Worm (Caenorhabditis elegans): ENCODE data around the gene F48F7.3.
A peak's percentile ranks its signal among the peaks of the same experiment; 100 is the strongest.

Gene F48F7.3

DNA sequence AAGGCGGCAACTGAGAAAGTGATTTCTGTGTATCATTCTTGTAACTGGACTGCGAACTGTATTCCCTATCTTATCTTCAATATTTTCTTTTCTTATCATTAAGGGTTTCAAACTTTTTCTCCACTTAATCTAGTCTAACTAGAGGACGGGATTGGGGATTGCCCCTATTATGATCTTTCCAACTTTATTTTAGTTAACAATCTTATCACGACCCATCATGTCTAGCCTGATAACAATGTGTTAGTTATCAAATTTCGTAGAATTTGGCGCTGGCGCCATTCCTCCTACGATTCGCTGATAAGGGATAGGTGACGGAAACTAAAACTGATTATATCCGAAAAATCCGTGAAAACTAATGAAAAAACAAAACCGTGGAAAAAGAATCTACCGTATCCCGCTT is 26.0 kb upstream of the F48F7.3 start:
- TF ChIP-seq elt-3 (tag; optimal IDR thresholded peaks at IDR 0.05) (peak; percentile 69 to 99 (median 78)), pqm-1 (tag; optimal IDR thresholded peaks at IDR 0.05) (peak; percentile 94), ceh-28 (tag; optimal IDR thresholded peaks at IDR 0.05) (no peak), R02D3.7 (tag; optimal IDR thresholded peaks at IDR 0.05) (peak; percentile 66), nhr-25 (tag; optimal IDR thresholded peaks at IDR 0.05) (no peak), nhr-237 (tag; optimal IDR thresholded peaks at IDR 0.05) (no peak), ztf-4 (tag; optimal IDR thresholded peaks at IDR 0.05) (no peak), fos-1 (tag; optimal IDR thresholded peaks at IDR 0.05) (no peak), elt-2 (tag; optimal IDR thresholded peaks at IDR 0.05) (peak; percentile 85), aly-2 (tag; optimal IDR thresholded peaks at IDR 0.05) (no peak), nhr-67 (tag; optimal IDR thresholded peaks at IDR 0.05) (no peak), nhr-11 (tag; optimal IDR thresholded peaks at IDR 0.05) (no peak), lin-15B (tag; optimal IDR thresholded peaks at IDR 0.05) (no peak), zag-1 (tag; optimal IDR thresholded peaks at IDR 0.05) (no peak), nhr-28 (tag; optimal IDR thresholded peaks at IDR 0.05) (no peak)

DNA sequence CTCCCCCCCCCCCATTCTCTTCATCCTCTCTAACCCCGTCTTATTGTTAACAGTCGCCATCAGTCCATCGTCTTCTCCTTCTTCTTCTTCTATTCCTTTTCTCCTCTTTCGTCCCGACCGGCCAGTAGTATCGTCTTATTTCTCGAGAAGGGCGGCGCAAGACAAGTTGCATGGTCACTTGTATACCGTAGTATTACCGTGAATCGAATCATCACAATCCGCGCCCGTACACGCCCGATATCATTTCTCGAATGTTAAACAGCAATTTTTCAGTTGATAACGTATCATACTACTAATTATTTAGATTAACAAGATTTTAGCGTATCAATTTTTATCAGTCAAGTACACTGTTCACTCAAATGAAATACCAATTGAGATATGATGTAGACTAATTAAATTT is 25.4 kb upstream of the F48F7.3 start:
- no peak for TF ChIP-seq nhr-11 (tag; optimal IDR thresholded peaks at IDR 0.05)
- no peak for TF ChIP-seq jun-1 (tag; optimal IDR thresholded peaks at IDR 0.05)
- TF ChIP-seq fkh-10 (GFP tag; optimal IDR thresholded peaks at IDR 0.05), result no peak
- TF ChIP-seq nhr-12 (tag; optimal IDR thresholded peaks at IDR 0.05), result no peak
- TF ChIP-seq nhr-43 (tag; optimal IDR thresholded peaks at IDR 0.05; ENCODE audit: poor library complexity, severe bottlenecking), result no peak
- peak; percentile 83 to 98 (median 92) for TF ChIP-seq elt-3 (tag; optimal IDR thresholded peaks at IDR 0.05)
- no peak for TF ChIP-seq ztf-11 (tag; optimal IDR thresholded peaks at IDR 0.05)
- TF ChIP-seq nhr-76 (tag; optimal IDR thresholded peaks at IDR 0.05), result no peak
- TF ChIP-seq nfya-1 (tag; optimal IDR thresholded peaks at IDR 0.05; ENCODE audit: insufficient read depth), result peak; percentile 40
- no peak for TF ChIP-seq elt-2 (tag; optimal IDR thresholded peaks at IDR 0.05)
- peak; percentile 25 for TF ChIP-seq nhr-25 (tag; optimal IDR thresholded peaks at IDR 0.05)
- TF ChIP-seq lin-15B (tag; optimal IDR thresholded peaks at IDR 0.05), result no peak
- TF ChIP-seq egl-27 (tag; optimal IDR thresholded peaks at IDR 0.05), result no peak
- no peak for TF ChIP-seq ZK546.5 (tag; optimal IDR thresholded peaks at IDR 0.05)
- TF ChIP-seq nhr-23 (tag; optimal IDR thresholded peaks at IDR 0.05), result peak; percentile 39
- no peak for TF ChIP-seq mdl-1 (tag; optimal IDR thresholded peaks at IDR 0.05)
- TF ChIP-seq mml-1 (tag; optimal IDR thresholded peaks at IDR 0.05), result no peak

DNA sequence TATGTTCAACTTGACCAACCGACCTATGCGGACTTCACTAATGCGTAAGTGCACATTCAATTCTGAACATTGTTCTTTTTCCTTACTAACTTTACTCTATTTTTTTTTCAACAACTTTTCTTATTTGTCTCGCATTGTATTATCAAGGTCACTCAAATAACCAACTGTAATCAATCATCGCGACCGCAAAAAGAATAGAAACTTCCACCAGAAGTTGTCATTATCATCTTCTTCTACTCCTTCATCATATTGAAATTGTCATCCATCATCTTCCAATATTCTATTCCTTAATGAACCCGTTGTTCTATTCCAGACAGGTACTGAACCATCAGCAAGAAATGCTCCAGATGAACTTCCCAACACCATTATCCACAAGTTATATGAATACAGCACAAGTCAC is 23.9 kb upstream of the F48F7.3 start:
- TF ChIP-seq nhr-43 (tag; optimal IDR thresholded peaks at IDR 0.05; ENCODE audit: poor library complexity, severe bottlenecking) (peak; percentile 53), unc-62 (GFP tag; optimal IDR thresholded peaks at IDR 0.05) (no peak), tbx-2 (tag; optimal IDR thresholded peaks at IDR 0.05) (no peak), skn-1 (tag; optimal IDR thresholded peaks at IDR 0.05) (no peak), hmg-11 (tag; optimal IDR thresholded peaks at IDR 0.05) (no peak), lin-39 (tag; optimal IDR thresholded peaks at IDR 0.05) (no peak), nhr-23 (tag; optimal IDR thresholded peaks at IDR 0.05) (peak; percentile 79), nhr-25 (tag; optimal IDR thresholded peaks at IDR 0.05) (peak; percentile 40), elt-3 (tag; optimal IDR thresholded peaks at IDR 0.05) (peak in 1 of 3 experiments; percentile 46)

DNA sequence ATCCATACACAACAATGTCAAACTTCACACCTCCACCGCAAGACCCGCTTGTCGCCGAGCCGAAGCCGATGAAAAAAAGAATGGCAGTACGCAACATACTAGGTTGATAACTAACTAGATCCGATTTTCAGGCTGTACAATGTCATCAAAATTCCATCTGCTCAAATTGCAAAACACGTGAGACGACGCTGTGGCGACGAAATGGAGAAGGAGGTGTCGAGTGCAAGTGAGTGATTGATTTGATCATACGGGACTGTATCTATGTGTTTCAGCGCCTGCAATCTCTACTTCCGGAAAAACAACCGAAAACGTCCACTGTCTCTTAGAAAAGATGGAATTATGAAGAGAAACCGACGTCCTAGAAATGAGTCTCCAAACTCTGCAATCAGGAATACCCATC is 23.0 kb upstream of the F48F7.3 start:
- TF ChIP-seq nhr-11 (tag; optimal IDR thresholded peaks at IDR 0.05), result no peak
- TF ChIP-seq elt-3 (tag; optimal IDR thresholded peaks at IDR 0.05), result peak in 1 of 3 experiments; percentile 86

DNA sequence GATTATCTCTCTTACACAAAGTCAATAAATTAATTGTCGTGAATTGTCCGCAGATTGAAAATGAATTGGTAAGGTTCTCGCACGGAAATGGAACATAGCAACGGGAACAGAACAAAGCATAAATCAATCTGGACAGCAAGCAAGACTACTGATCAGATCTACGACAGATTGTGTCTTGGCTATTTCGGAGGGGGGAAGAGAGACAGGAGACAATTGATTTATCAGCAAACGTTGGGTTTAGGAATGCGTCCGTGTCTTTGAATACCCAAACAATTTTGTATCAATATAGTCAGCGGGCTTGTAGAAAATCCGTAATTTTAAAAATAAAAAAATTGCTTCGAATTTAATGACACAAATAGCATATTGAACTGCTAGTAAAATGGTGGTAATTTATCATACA is 22.0 kb upstream of the F48F7.3 start:
- TF ChIP-seq elt-1 (tag; optimal IDR thresholded peaks at IDR 0.05) (peak; percentile 44), nhr-43 (tag; optimal IDR thresholded peaks at IDR 0.05; ENCODE audit: poor library complexity, severe bottlenecking) (peak; percentile 67), nhr-25 (tag; optimal IDR thresholded peaks at IDR 0.05) (peak; percentile 29), nhr-23 (tag; optimal IDR thresholded peaks at IDR 0.05) (peak; percentile 53), nhr-28 (tag; optimal IDR thresholded peaks at IDR 0.05) (no peak), elt-3 (tag; optimal IDR thresholded peaks at IDR 0.05) (peak in 2 of 3 experiments; percentile 58 to 86), ama-1 (optimal IDR thresholded peaks at IDR 0.05) (peak; percentile 57), ZK546.5 (tag; optimal IDR thresholded peaks at IDR 0.05) (no peak), mdl-1 (tag; optimal IDR thresholded peaks at IDR 0.05) (no peak), lsy-12 (tag; optimal IDR thresholded peaks at IDR 0.05) (peak; percentile 26), unc-62 (GFP tag; optimal IDR thresholded peaks at IDR 0.05) (peak; percentile 28)
